Worm (Caenorhabditis elegans): Measurements from ENCODE around the gene srg-20.
"Not testable (repeated sequence)": the region's sequence is repeated elsewhere in the genome, so short reads cannot be mapped to it uniquely, and the experiment has no call there.

srg-20 gene

ce11 chrII:1653397-1653796, 16.9 kb downstream of the srg-20 start, which contains the start of gene fbxb-15:
Gene fbxb-15 (minus strand): TSS chrII:1653497.
- TF ChIP-seq nhr-77 (tag; optimal IDR thresholded peaks at IDR 0.05) = no peak
- TF ChIP-seq nhr-21 (tag; optimal IDR thresholded peaks at IDR 0.05) = no peak
- no peak for TF ChIP-seq nhr-10 (tag; optimal IDR thresholded peaks at IDR 0.05)

DNA sequence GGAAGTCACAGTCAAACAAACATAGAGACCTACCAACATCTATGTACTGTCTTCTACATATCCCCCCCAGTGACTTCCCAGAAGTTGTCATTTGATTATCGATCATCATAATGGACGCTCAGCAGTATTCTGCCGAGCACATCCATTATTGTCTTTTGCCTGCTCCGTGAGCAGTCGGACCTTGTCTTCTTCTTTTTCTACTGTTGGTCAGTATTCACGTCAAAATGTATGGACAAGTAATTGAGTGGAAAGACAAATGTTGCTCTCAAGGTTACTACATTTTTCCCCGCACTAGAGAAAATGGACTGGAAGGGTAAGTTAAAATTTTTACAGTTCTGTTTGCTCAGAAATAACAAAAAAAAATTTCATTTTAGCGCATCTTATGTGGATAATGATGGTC, 18.4 kb downstream of the srg-20 start, which contains the start of gene btb-12:
Gene btb-12 (plus strand): TSS at position 301 of the 400 bp plus-strand sequence.
- TF ChIP-seq C34F6.9 (tag; optimal IDR thresholded peaks at IDR 0.05) (no peak), mbf-1 (tag; optimal IDR thresholded peaks at IDR 0.05) (no peak), elt-1 (tag; optimal IDR thresholded peaks at IDR 0.05) (no peak), F13H6.1 (tag; optimal IDR thresholded peaks at IDR 0.05) (no peak), mab-5 (tag; optimal IDR thresholded peaks at IDR 0.05) (no peak), snpc-4 (tag; optimal IDR thresholded peaks at IDR 0.05) (no peak), blmp-1 (tag; optimal IDR thresholded peaks at IDR 0.05; ENCODE audit: insufficient read depth) (no peak), egl-27 (tag; optimal IDR thresholded peaks at IDR 0.05) (no peak), gmeb-1 (tag; optimal IDR thresholded peaks at IDR 0.05) (no peak), nhr-6 (tag; optimal IDR thresholded peaks at IDR 0.05) (no peak), nhr-11 (tag; optimal IDR thresholded peaks at IDR 0.05) (no peak)

DNA sequence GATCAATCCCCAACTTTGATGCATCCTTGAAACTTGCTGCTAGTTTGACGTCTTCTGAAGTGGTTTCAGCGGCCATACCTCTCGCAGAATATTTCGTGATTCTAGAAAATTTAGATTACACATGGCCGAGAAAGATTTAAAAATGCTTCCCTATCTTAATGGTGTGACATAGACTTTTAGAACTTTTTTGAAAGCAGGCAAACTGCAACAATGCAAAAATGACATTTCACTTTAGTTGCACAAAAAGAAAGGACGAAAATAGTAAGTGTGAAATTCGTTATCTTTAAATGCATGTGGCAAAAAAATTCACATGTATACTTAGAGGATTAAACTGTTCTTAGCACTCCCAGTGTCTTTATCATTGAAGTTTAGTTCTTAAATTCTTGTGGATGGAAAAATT, 20.7 kb downstream of the srg-20 start, which contains the start of gene ZC204.12:
Gene ZC204.12 (minus strand): TSS at position 101 of the 400 bp plus-strand sequence.
- TF ChIP-seq mdl-1 (tag; optimal IDR thresholded peaks at IDR 0.05) (no peak), sma-9 (GFP tag; optimal IDR thresholded peaks at IDR 0.05) (no peak), sma-9 (tag; optimal IDR thresholded peaks at IDR 0.05) (no peak), elt-3 (tag; optimal IDR thresholded peaks at IDR 0.05) (no peak), nhr-21 (tag; optimal IDR thresholded peaks at IDR 0.05) (no peak), ceh-16 (tag; optimal IDR thresholded peaks at IDR 0.05) (no peak), egl-27 (tag; optimal IDR thresholded peaks at IDR 0.05) (no peak), skn-1 (tag; optimal IDR thresholded peaks at IDR 0.05) (no peak), mbf-1 (tag; optimal IDR thresholded peaks at IDR 0.05) (no peak), nhr-11 (tag; optimal IDR thresholded peaks at IDR 0.05) (no peak), R02D3.7 (tag; optimal IDR thresholded peaks at IDR 0.05) (no peak), nhr-6 (tag; optimal IDR thresholded peaks at IDR 0.05) (no peak), nhr-25 (tag; optimal IDR thresholded peaks at IDR 0.05) (no peak), elt-1 (tag; optimal IDR thresholded peaks at IDR 0.05) (no peak), lsy-2 (tag; optimal IDR thresholded peaks at IDR 0.05) (no peak), ZK546.5 (tag; optimal IDR thresholded peaks at IDR 0.05) (no peak), ztf-4 (tag; optimal IDR thresholded peaks at IDR 0.05) (no peak)

DNA sequence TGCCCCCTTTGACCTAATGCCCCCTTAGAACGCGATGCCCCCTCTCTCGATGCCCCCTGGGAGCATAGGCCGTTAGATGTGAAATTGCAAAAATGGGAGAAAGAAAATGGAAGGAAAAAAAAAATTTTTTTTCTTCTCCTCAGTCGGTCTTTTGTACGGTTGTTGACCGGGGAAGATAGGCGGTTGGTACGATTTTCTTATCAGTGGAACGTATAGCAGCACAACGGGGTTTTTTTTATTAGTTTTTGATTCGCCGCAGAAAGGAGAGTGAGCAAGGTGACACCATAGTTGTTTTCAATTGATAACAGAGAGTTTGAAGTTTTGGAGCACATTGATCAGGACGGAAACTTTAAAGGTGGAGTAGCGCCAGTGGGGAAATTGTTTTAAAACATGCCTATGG, 23.2 kb downstream of the srg-20 start:
- peak; percentile 21 for TF ChIP-seq fos-1 (tag; optimal IDR thresholded peaks at IDR 0.05)

- not testable (repeated sequence) for TF ChIP-seq peb-1 (tag; optimal IDR thresholded peaks at IDR 0.05); sma-9 (GFP tag; optimal IDR thresholded peaks at IDR 0.05); sma-9 (tag; optimal IDR thresholded peaks at IDR 0.05); ceh-82 (tag; optimal IDR thresholded peaks at IDR 0.05)
Observed at ce11 chrII:1660888-1661287, 24.4 kb downstream of the srg-20 start, which contains the start of gene ZC204.13. Gene ZC204.13 (minus strand): TSS chrII:1660988.

ce11 chrII:1661300-1661838, 24.9 kb downstream of the srg-20 start:
- peak in 1 of 2 experiments; percentile 33 for TF ChIP-seq lsy-2 (tag; optimal IDR thresholded peaks at IDR 0.05)

DNA sequence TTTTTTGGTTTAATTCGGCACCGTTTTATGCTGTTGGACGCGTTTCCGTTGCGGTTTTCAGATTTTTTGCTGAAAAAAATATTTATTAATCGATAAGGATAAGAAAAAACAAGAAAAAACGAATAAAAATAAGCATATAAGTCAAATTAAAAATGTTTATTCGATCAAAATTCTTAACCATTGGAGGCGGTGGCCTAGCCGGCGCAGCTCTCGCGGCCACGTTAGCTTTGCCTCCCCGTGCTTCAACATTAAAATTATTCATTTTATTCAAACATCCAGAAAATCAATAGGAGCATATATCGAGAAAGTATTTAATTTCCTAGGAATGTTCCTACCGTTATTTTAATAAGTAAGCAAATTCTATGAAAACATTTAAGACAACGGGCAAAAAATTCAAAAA, 26.4 kb downstream of the srg-20 start, which contains the start of gene ZC204.14:
Gene ZC204.14 (minus strand): TSS at position 69 of the 400 bp plus-strand sequence.
- no peak for TF ChIP-seq sma-9 (GFP tag; optimal IDR thresholded peaks at IDR 0.05)
- TF ChIP-seq sma-9 (tag; optimal IDR thresholded peaks at IDR 0.05) = no peak
- peak in 1 of 2 experiments; percentile 41 for TF ChIP-seq lsy-2 (tag; optimal IDR thresholded peaks at IDR 0.05)

- TF ChIP-seq fos-1 (tag; optimal IDR thresholded peaks at IDR 0.05) = peak; percentile 49
- TF ChIP-seq sma-9 (GFP tag; optimal IDR thresholded peaks at IDR 0.05) = peak; percentile 52
- no peak for TF ChIP-seq sma-9 (tag; optimal IDR thresholded peaks at IDR 0.05)
- TF ChIP-seq F13H6.1 (tag; optimal IDR thresholded peaks at IDR 0.05) = peak; percentile 74
- no peak for TF ChIP-seq nhr-6 (tag; optimal IDR thresholded peaks at IDR 0.05)
- no peak for TF ChIP-seq Y55F3AM.14 (GFP tag; optimal IDR thresholded peaks at IDR 0.05)
- TF ChIP-seq nhr-129 (tag; optimal IDR thresholded peaks at IDR 0.05) = peak; percentile 11
- TF ChIP-seq elt-1 (tag; optimal IDR thresholded peaks at IDR 0.05) = no peak
- TF ChIP-seq unc-55 (GFP tag; optimal IDR thresholded peaks at IDR 0.05) = peak; percentile 24
Observed at ce11 chrII:1663516-1663915, 27.0 kb downstream of the srg-20 start, which contains the start of gene duxl-1. Gene duxl-1 (plus strand): TSS chrII:1663699.
